Worm (Caenorhabditis elegans) whole organism, late embryonic: ENCODE measurements around the gene col-160.

Experiments
- C08G9.2 ChIP-seq: sonication (generic microtip); optimal IDR thresholded peaks from 2 replicates; lab custom pipeline; 2016; ENCODE audit warnings: mild to moderate bottlenecking, missing genetic modification characterization, moderate library complexity, missing compliant biosample characterization
- C38D4.7 ChIP-seq: fragments of 200-800 bp; sonication (Bioruptor generic); optimal IDR thresholded peaks from 2 replicates; lab custom pipeline; 2018; ENCODE audit warnings: mild to moderate bottlenecking, missing genetic modification characterization, moderate library complexity, missing compliant biosample characterization
- K02D7.2 ChIP-seq: sonication (generic microtip); optimal IDR thresholded peaks from 2 replicates; lab custom pipeline; 2017; ENCODE audit warnings: mild to moderate bottlenecking, missing genetic modification characterization, missing compliant biosample characterization
- T23F11.4 ChIP-seq: fragments of 200-800 bp; sonication (Bioruptor generic); optimal IDR thresholded peaks from 2 replicates; lab custom pipeline; 2018; ENCODE audit warnings: mild to moderate bottlenecking, missing genetic modification characterization, missing compliant biosample characterization
- ama-1 ChIP-seq: fragments of 150-350 bp; optimal IDR thresholded peaks from 2 replicates; lab custom pipeline; 2014
- ceh-18 ChIP-seq: sonication (generic microtip); optimal IDR thresholded peaks from 2 replicates; lab custom pipeline; 2016; ENCODE audit warnings: missing genetic modification characterization, missing compliant biosample characterization
- ceh-19 ChIP-seq: fragments of 200-800 bp; sonication (Bioruptor generic); optimal IDR thresholded peaks from 2 replicates; lab custom pipeline; 2018; ENCODE audit warnings: mild to moderate bottlenecking, missing genetic modification characterization, missing compliant biosample characterization
- ceh-2 ChIP-seq: sonication (generic microtip); optimal IDR thresholded peaks from 2 replicates; lab custom pipeline; 2016; ENCODE audit warnings: missing genotype, missing genetic modification characterization, missing compliant biosample characterization
- ceh-22 ChIP-seq: sonication (generic microtip); optimal IDR thresholded peaks from 2 replicates; lab custom pipeline; 2017; ENCODE audit warnings: missing biosample characterization, missing genetic modification characterization
- ceh-31 ChIP-seq: sonication (generic microtip); optimal IDR thresholded peaks from 2 replicates; lab custom pipeline; 2016; ENCODE audit warnings: missing genetic modification characterization, missing compliant biosample characterization
- ceh-34 ChIP-seq: sonication (generic microtip); optimal IDR thresholded peaks from 2 replicates; lab custom pipeline; 2016; ENCODE audit warnings: mild to moderate bottlenecking, missing genetic modification characterization, missing compliant biosample characterization
- ceh-45 ChIP-seq: fragments of 200-800 bp; sonication (Bioruptor generic); IDR thresholded peaks from 2 replicates; pipeline ENCODE4 v1.3.6; 2022; ENCODE audit warnings: missing genetic modification reagents, missing genetic modification characterization, missing compliant biosample characterization
- ceh-6 ChIP-seq: fragments of 200-800 bp; sonication (Bioruptor generic); optimal IDR thresholded peaks from 2 replicates; lab custom pipeline; 2018; ENCODE audit warnings: mild to moderate bottlenecking, missing genetic modification characterization, missing compliant biosample characterization
- ceh-9 ChIP-seq: sonication (generic microtip); optimal IDR thresholded peaks from 2 replicates; lab custom pipeline; 2016; ENCODE audit warnings: mild to moderate bottlenecking, missing genetic modification characterization, inconsistent platforms, missing compliant biosample characterization
- che-1 ChIP-seq: sonication (generic microtip); optimal IDR thresholded peaks from 2 replicates; lab custom pipeline; 2016; ENCODE audit warnings: mild to moderate bottlenecking, missing genetic modification characterization, missing compliant biosample characterization
- dmd-4 ChIP-seq: sonication (generic microtip); optimal IDR thresholded peaks from 2 replicates; lab custom pipeline; 2016; ENCODE audit warnings: borderline replicate concordance, missing genetic modification characterization, missing compliant biosample characterization
- dve-1 ChIP-seq: sonication (generic microtip); optimal IDR thresholded peaks from 2 replicates; lab custom pipeline; 2017; ENCODE audit warnings: antibody characterized with exemption, mild to moderate bottlenecking, missing genetic modification characterization, missing compliant biosample characterization
- elt-2 ChIP-seq: sonication (generic microtip); optimal IDR thresholded peaks from 2 replicates; lab custom pipeline; 2016; ENCODE audit warnings: missing genetic modification reagents, missing genetic modification characterization, missing compliant biosample characterization
- elt-4 ChIP-seq: sonication (generic microtip); optimal IDR thresholded peaks from 2 replicates; lab custom pipeline; 2016; ENCODE audit warnings: missing genetic modification characterization, missing compliant biosample characterization
- fkh-10 ChIP-seq: fragments of 150-350 bp; optimal IDR thresholded peaks from 2 replicates; lab custom pipeline; 2014; ENCODE audit warnings: missing biosample characterization, missing genetic modification reagents, missing genetic modification characterization
- fkh-6 ChIP-seq: sonication (generic microtip); optimal IDR thresholded peaks from 2 replicates; lab custom pipeline; 2016; ENCODE audit warnings: missing genetic modification characterization, missing compliant biosample characterization
- gmeb-2 ChIP-seq: sonication (generic microtip); optimal IDR thresholded peaks from 2 replicates; lab custom pipeline; 2016; ENCODE audit warnings: missing genetic modification characterization, inconsistent platforms, missing compliant biosample characterization
- hlh-15 ChIP-seq: sonication (generic microtip); optimal IDR thresholded peaks from 2 replicates; lab custom pipeline; 2016; ENCODE audit warnings: missing genetic modification characterization, missing compliant biosample characterization
- lin-11 ChIP-seq: fragments of 200-800 bp; sonication (Bioruptor generic); optimal IDR thresholded peaks from 2 replicates; lab custom pipeline; 2018; ENCODE audit warnings: mild to moderate bottlenecking, missing genetic modification characterization, missing compliant biosample characterization
- madf-2 ChIP-seq: sonication (generic microtip); optimal IDR thresholded peaks from 2 replicates; lab custom pipeline; 2017; ENCODE audit warnings: missing genetic modification characterization, missing compliant biosample characterization
- mec-3 ChIP-seq: sonication (generic microtip); optimal IDR thresholded peaks from 2 replicates; lab custom pipeline; 2016; ENCODE audit warnings: borderline replicate concordance, missing genetic modification characterization, missing compliant biosample characterization
- nfya-1 ChIP-seq: sonication (generic microtip); optimal IDR thresholded peaks from 2 replicates; lab custom pipeline; 2017; ENCODE audit warnings: missing genetic modification characterization, mild to moderate bottlenecking, missing compliant biosample characterization, antibody characterized with exemption, moderate library complexity
- nhr-232 ChIP-seq: sonication (generic microtip); optimal IDR thresholded peaks from 2 replicates; lab custom pipeline; 2016; ENCODE audit warnings: missing genetic modification characterization, missing compliant biosample characterization
- npax-4 ChIP-seq: sonication (generic microtip); optimal IDR thresholded peaks from 2 replicates; lab custom pipeline; 2016; ENCODE audit warnings: missing genetic modification characterization, missing compliant biosample characterization
- odd-2 ChIP-seq: sonication (generic microtip); optimal IDR thresholded peaks from 2 replicates; lab custom pipeline; 2017; ENCODE audit warnings: antibody characterized with exemption, mild to moderate bottlenecking, missing genetic modification characterization, missing compliant biosample characterization
- pag-3 ChIP-seq: sonication (generic microtip); optimal IDR thresholded peaks from 2 replicates; lab custom pipeline; 2016; ENCODE audit warnings: missing compliant biosample characterization, missing genetic modification characterization, borderline replicate concordance
- pax-1 ChIP-seq: fragments of 150-350 bp; optimal IDR thresholded peaks from 2 replicates; lab custom pipeline; 2014; ENCODE audit warnings: missing biosample characterization, missing genetic modification characterization
- pha-2 ChIP-seq: sonication (generic microtip); optimal IDR thresholded peaks from 2 replicates; lab custom pipeline; 2017; ENCODE audit warnings: mild to moderate bottlenecking, missing genetic modification characterization, missing compliant biosample characterization
- pqm-1 ChIP-seq: sonication (generic microtip); optimal IDR thresholded peaks from 2 replicates; lab custom pipeline; 2016; ENCODE audit warnings: missing genetic modification characterization, missing compliant biosample characterization
- pros-1 ChIP-seq: fragments of 150-350 bp; optimal IDR thresholded peaks from 2 replicates; lab custom pipeline; 2014; ENCODE audit warnings: missing biosample characterization, missing genetic modification reagents, missing genetic modification characterization
- ref-2 ChIP-seq: sonication (generic microtip); optimal IDR thresholded peaks from 2 replicates; lab custom pipeline; 2016; ENCODE audit warnings: missing genetic modification characterization, missing compliant biosample characterization
- rnt-1 ChIP-seq: sonication (generic microtip); optimal IDR thresholded peaks from 2 replicates; lab custom pipeline; 2016; ENCODE audit warnings: missing genetic modification characterization, missing compliant biosample characterization
- sox-4 ChIP-seq: sonication (generic microtip); optimal IDR thresholded peaks from 2 replicates; lab custom pipeline; 2017; ENCODE audit warnings: mild to moderate bottlenecking, missing genetic modification characterization, inconsistent platforms, missing compliant biosample characterization
- syd-9 ChIP-seq: sonication (generic microtip); optimal IDR thresholded peaks from 2 replicates; lab custom pipeline; 2016; ENCODE audit warnings: mild to moderate bottlenecking, missing genetic modification characterization, moderate library complexity, missing compliant biosample characterization
- tbx-7 ChIP-seq: sonication (generic microtip); optimal IDR thresholded peaks from 2 replicates; lab custom pipeline; 2016; ENCODE audit warnings: missing genotype, missing genetic modification characterization, missing compliant biosample characterization
- unc-3 ChIP-seq, 2 experiments: fragments of 200-800 bp in 1 of 2; sonication (Bioruptor generic) in 1 of 2; sonication (generic microtip) in 1 of 2; conservative IDR thresholded peaks in 1 of 2; optimal IDR thresholded peaks in 1 of 2; 2 replicates each; pipeline versions ENCODE4 v1.3.6 to Lab custom; 2016 to 2022; ENCODE audit warnings: missing compliant biosample characterization in 2 of 2, missing genetic modification characterization in 2 of 2, missing genetic modification reagents in 1 of 2
- unc-55 ChIP-seq: sonication (generic microtip); optimal IDR thresholded peaks from 2 replicates; lab custom pipeline; 2017; ENCODE audit warnings: missing biosample characterization, missing genetic modification reagents, missing genetic modification characterization
- ztf-16 ChIP-seq: sonication (generic microtip); optimal IDR thresholded peaks from 2 replicates; lab custom pipeline; 2017; ENCODE audit warnings: missing genetic modification characterization, missing compliant biosample characterization

The col-160 gene

DNA sequence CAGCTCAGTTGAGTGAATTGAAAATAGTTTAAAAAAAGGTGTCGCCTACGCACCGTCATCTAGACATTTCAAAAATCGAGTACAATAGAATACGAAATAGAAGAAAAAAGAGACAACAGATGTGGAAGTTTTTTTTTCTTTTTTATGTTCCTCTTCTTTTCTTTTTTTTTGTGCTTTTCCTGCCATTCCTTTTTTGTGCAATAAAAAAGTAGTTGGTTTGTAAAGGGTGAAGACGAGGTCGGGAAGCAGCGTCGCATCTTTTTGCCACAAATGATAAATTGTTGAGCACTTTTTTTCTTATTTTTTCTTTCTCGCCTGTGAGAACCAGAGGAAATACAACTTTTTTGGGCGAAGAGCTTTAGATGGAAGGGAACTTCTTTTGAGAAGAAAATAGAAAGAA is 4.5 kb upstream of the col-160 start:
- TF ChIP-seq lin-11 (tag; lab: Kevin White, UChicago) (no peak), unc-3 (GFP tag; conservative IDR thresholded peaks at IDR 0.05; lab: Robert Waterston, UW) (no peak), unc-3 (tag; optimal IDR thresholded peaks at IDR 0.05; lab: Kevin White, UChicago) (no peak), ceh-34 (tag; lab: Kevin White, UChicago) (no peak), ceh-6 (GFP tag; lab: Kevin White, UChicago) (no peak), madf-2 (no peak), pros-1 (no peak), C08G9.2 (no peak), ceh-45 (GFP tag; lab: Robert Waterston, UW) (no peak), ceh-18 (tag; lab: Kevin White, UChicago) (no peak), ztf-16 (tag; lab: Kevin White, UChicago) (no peak)

DNA sequence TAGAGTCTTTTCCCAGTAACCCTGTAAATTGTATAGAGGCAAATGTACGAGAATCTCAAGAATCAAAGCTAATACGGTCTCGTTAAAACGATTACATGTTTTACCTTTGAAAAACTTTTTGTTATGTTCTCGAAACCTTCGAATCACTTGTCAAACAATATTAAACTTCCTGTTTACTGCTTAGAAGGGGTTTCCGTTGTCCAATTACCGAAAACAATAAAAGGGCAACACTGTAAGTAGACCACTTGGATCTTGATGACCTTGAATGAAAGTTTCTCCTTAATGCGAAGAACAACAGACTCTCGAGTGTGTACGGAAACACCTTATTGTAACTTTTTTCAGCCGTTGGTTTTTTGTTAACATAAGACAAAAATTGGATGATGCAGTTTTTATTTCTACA is 1.4 kb downstream of the col-160 start:
- TF ChIP-seq che-1 (no peak), ceh-22 (tag; lab: Kevin White, UChicago) (no peak), pag-3 (tag; lab: Kevin White, UChicago) (no peak), tbx-7 (no peak), pros-1 (no peak), nhr-232 (tag; lab: Kevin White, UChicago) (no peak), K02D7.2 (no peak), mec-3 (no peak), odd-2 (tag; lab: Kevin White, UChicago) (no peak), ref-2 (tag; lab: Kevin White, UChicago) (no peak), fkh-10 (GFP tag; lab: Kevin White, UChicago) (no peak), dve-1 (no peak), unc-3 (GFP tag; conservative IDR thresholded peaks at IDR 0.05; lab: Robert Waterston, UW) (no peak), unc-3 (tag; optimal IDR thresholded peaks at IDR 0.05; lab: Kevin White, UChicago) (no peak), nfya-1 (no peak), ceh-9 (tag; lab: Kevin White, UChicago) (no peak), ceh-6 (GFP tag; lab: Kevin White, UChicago) (no peak), C08G9.2 (no peak)

DNA sequence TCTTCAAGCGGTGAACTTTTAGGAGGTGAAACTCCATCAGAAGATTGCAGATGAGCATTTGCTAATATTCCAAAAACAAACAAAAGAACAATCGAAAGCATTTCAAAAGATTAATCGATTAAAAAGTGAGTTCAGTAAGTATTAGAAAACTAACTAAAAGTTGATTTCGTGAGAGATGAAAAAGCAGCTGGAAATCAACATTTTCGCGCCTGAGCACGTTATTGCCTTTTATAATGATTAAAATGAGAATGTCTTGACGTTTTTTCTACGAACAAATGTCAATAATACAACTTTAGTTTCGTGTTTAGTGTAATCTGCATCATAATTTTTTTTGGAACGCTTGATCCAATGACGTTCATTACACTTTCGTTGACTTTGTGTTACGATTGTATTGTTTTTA is 4.2 kb downstream of the col-160 start, which contains the start of gene F57B1.9:
TSS of gene F57B1.9 (minus strand) at position 101 of the 400 bp plus-strand sequence.
- TF ChIP-seq unc-55 (GFP tag; lab: Kevin White, UChicago) = no peak
- no peak for TF ChIP-seq syd-9 (tag; lab: Kevin White, UChicago)
- TF ChIP-seq dmd-4 (tag; lab: Kevin White, UChicago) = no peak
- TF ChIP-seq pag-3 (tag; lab: Kevin White, UChicago) = no peak
- TF ChIP-seq rnt-1 = no peak
- TF ChIP-seq pax-1 (tag; lab: Kevin White, UChicago) = no peak
- TF ChIP-seq sox-4 (tag; lab: Kevin White, UChicago) = no peak
- no peak for TF ChIP-seq pqm-1 (tag; lab: Kevin White, UChicago)
- TF ChIP-seq ceh-2 = no peak
- no peak for TF ChIP-seq gmeb-2 (tag; lab: Kevin White, UChicago)
- TF ChIP-seq ama-1 = no peak
- TF ChIP-seq elt-4 (tag; lab: Kevin White, UChicago) = no peak

DNA sequence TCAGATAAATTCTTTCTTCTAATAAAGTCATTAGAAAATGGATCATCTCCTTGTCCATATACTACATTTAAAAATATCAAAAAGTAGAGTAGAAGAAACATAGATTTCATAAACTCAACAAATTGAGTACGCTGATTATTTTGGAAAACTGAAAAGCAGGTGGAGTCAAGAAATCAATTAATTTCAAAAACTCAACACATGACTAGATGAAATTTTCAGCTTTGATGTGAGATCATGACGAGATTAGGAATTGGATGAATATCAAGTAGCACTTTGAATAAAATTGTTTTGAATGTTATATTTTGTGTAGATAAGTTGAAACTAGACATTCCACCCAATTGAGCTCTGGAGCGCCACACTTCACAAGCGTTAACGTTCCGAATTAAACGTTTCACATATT is 6.4 kb downstream of the col-160 start, which contains the start of gene F57B1.1:
TSS of gene F57B1.1 (minus strand) at position 101 of the 400 bp plus-strand sequence.
- TF ChIP-seq ceh-19 (GFP tag; lab: Kevin White, UChicago) (no peak), pha-2 (tag; lab: Kevin White, UChicago) (no peak), ceh-31 (tag; lab: Kevin White, UChicago) (no peak), che-1 (no peak), npax-4 (tag; lab: Kevin White, UChicago) (no peak), elt-2 (tag; lab: Kevin White, UChicago) (no peak), ceh-45 (GFP tag; lab: Robert Waterston, UW) (no peak), dve-1 (no peak), C38D4.7 (GFP tag; lab: Kevin White, UChicago) (no peak), ceh-22 (tag; lab: Kevin White, UChicago) (no peak), T23F11.4 (GFP tag; lab: Kevin White, UChicago) (no peak), fkh-6 (no peak), ama-1 (no peak), lin-11 (tag; lab: Kevin White, UChicago) (no peak), hlh-15 (no peak), elt-4 (tag; lab: Kevin White, UChicago) (no peak), mec-3 (no peak)
- TF ChIP-seq, all 69 proteins: peak for 0
